Worm (Caenorhabditis elegans) whole organism, mixed stage, embryonic: Measurements from ENCODE around the gene F26G1.5.

Source experiments
- blmp-1 ChIP-seq: fragments of 150-350 bp; optimal IDR thresholded peaks from 2 replicates; lab custom pipeline; 2014; ENCODE audit warnings: missing biosample characterization, missing genetic modification characterization
- elt-3 ChIP-seq: fragments of 150-350 bp; optimal IDR thresholded peaks from 2 replicates; lab custom pipeline; 2014; ENCODE audit warnings: missing biosample characterization, missing genetic modification characterization
- lin-13 ChIP-seq: fragments of 150-350 bp; optimal IDR thresholded peaks from 2 replicates; lab custom pipeline; 2014; ENCODE audit warnings: missing biosample characterization, missing genetic modification characterization
- lin-32 ChIP-seq: fragments of 200-800 bp; sonication (Bioruptor generic); optimal IDR thresholded peaks from 2 replicates; lab custom pipeline; 2018; ENCODE audit warnings: mild to moderate bottlenecking, missing genetic modification characterization, missing compliant biosample characterization
- lsy-2 ChIP-seq: fragments of 150-350 bp; optimal IDR thresholded peaks from 2 replicates; lab custom pipeline; 2014; ENCODE audit warnings: missing biosample characterization, missing genetic modification characterization
- mep-1 ChIP-seq: fragments of 150-350 bp; optimal IDR thresholded peaks from 2 replicates; lab custom pipeline; 2017; ENCODE audit warnings: missing biosample characterization, missing genetic modification reagents, missing genetic modification characterization, inconsistent platforms
- nhr-12 ChIP-seq: fragments of 150-350 bp; optimal IDR thresholded peaks from 2 replicates; lab custom pipeline; 2014; ENCODE audit warnings: missing biosample characterization, missing genetic modification characterization
- nhr-2 ChIP-seq: fragments of 150-350 bp; optimal IDR thresholded peaks from 2 replicates; lab custom pipeline; 2014; ENCODE audit warnings: missing biosample characterization, missing genetic modification characterization
- nhr-237 ChIP-seq: fragments of 150-350 bp; optimal IDR thresholded peaks from 2 replicates; lab custom pipeline; 2014; ENCODE audit warnings: missing biosample characterization, missing genetic modification characterization
- pha-4 ChIP-seq: fragments of 150-350 bp; optimal IDR thresholded peaks from 2 replicates; lab custom pipeline; 2018; ENCODE audit warnings: missing biosample characterization, missing genetic modification reagents, missing genetic modification characterization
- snpc-4 ChIP-seq: fragments of 150-350 bp; optimal IDR thresholded peaks from 2 replicates; lab custom pipeline; 2014; ENCODE audit warnings: missing biosample characterization, missing genetic modification characterization
- unc-120 ChIP-seq: sonication (generic microtip); optimal IDR thresholded peaks from 2 replicates; lab custom pipeline; 2017; ENCODE audit warnings: missing genetic modification characterization, missing compliant biosample characterization; ENCODE audit not compliant: poor library complexity, severe bottlenecking
- unc-62 ChIP-seq: fragments of 150-350 bp; optimal IDR thresholded peaks from 2 replicates; lab custom pipeline; 2014; ENCODE audit warnings: missing biosample characterization, missing genetic modification reagents, missing genetic modification characterization

ce11 chrII:4758462-4758861, 12.7 kb downstream of the F26G1.5 start, which contains the start of gene F26G1.3:
- no peak for TF ChIP-seq elt-3 (tag; lab: Kevin White, UChicago)
- no peak for TF ChIP-seq lsy-2 (tag; lab: Kevin White, UChicago)
- TF ChIP-seq unc-120 = no peak
- TF ChIP-seq pha-4 (tag; lab: Kevin White, UChicago) = no peak
- TF ChIP-seq snpc-4 (tag; lab: Kevin White, UChicago) = no peak
- no peak for TF ChIP-seq mep-1 (tag; lab: Kevin White, UChicago)
- TF ChIP-seq nhr-12 (tag; lab: Kevin White, UChicago) = no peak
- TF ChIP-seq blmp-1 = no peak
- TF ChIP-seq unc-62 (GFP tag; lab: Kevin White, UChicago) = no peak
- TF ChIP-seq lin-13 (tag; lab: Kevin White, UChicago) = no peak
- no peak for TF ChIP-seq nhr-237
- no peak for TF ChIP-seq lin-32 (GFP tag; lab: Kevin White, UChicago)
- no peak for TF ChIP-seq nhr-2
